Worm (Caenorhabditis elegans) whole organism, L4/young adult: ENCODE measurements around the gene Y39D8A.1.

Source experiments
- W03F9.2 ChIP-seq: fragments of 150-350 bp; optimal IDR thresholded peaks from 2 replicates; lab custom pipeline; 2014; ENCODE audit warnings: missing biosample characterization, missing genetic modification characterization
- dao-5 ChIP-seq: sonication (generic microtip); optimal IDR thresholded peaks from 2 replicates; lab custom pipeline; 2016; ENCODE audit warnings: missing genotype, missing genetic modification characterization, moderate library complexity, missing compliant biosample characterization
- him-1 ChIP-seq: sonication (generic microtip); optimal IDR thresholded peaks from 2 replicates; lab custom pipeline; 2016; ENCODE audit warnings: missing genotype, missing genetic modification reagents, missing genetic modification characterization, missing compliant biosample characterization

The Y39D8A.1 gene

ce11 chrV:449685-450084 lies 31.2 kb downstream of the Y39D8A.1 start, which contains the start of gene M02H5.8:
TSS of gene M02H5.8 (plus strand) at chrV:449981.
- TF ChIP-seq dao-5 (no peak), W03F9.2 (tag; lab: Kevin White, UChicago) (no peak), him-1 (tag; lab: Kevin White, UChicago) (no peak)

- TF ChIP-seq dao-5 (no peak), W03F9.2 (tag; lab: Kevin White, UChicago) (no peak), him-1 (tag; lab: Kevin White, UChicago) (no peak)
These were observed 32.4 kb downstream of the Y39D8A.1 start, which contains the start of gene nhr-123 for ce11 chrV:450757-451501. TSS of gene nhr-123 (plus strand) at chrV:451451.

ce11 chrV:453569-453968 lies 35.0 kb downstream of the Y39D8A.1 start, which contains the start of gene nhr-98:
TSS of gene nhr-98 (plus strand) at chrV:453869.
- TF ChIP-seq W03F9.2 (tag; lab: Kevin White, UChicago) (no peak), him-1 (tag; lab: Kevin White, UChicago) (no peak), dao-5 (no peak)

- no peak for TF ChIP-seq him-1 (tag; lab: Kevin White, UChicago)
- TF ChIP-seq W03F9.2 (tag; lab: Kevin White, UChicago): no peak
- no peak for TF ChIP-seq dao-5
These were observed 39.3 kb downstream of the Y39D8A.1 start for ce11 chrV:457839-458238.

ce11 chrV:459464-459863 lies 40.9 kb downstream of the Y39D8A.1 start, which contains the start of gene nhr-203:
TSS of gene nhr-203 (plus strand) at chrV:459795.
- no peak for TF ChIP-seq W03F9.2 (tag; lab: Kevin White, UChicago)
- no peak for TF ChIP-seq dao-5
- TF ChIP-seq him-1 (tag; lab: Kevin White, UChicago): no peak

ce11 chrV:462263-462662 lies 43.7 kb downstream of the Y39D8A.1 start, which contains the start of gene nhr-202:
TSS of gene nhr-202 (plus strand) at chrV:462588.
- TF ChIP-seq him-1 (tag; lab: Kevin White, UChicago) (no peak), dao-5 (no peak), W03F9.2 (tag; lab: Kevin White, UChicago) (no peak)

- TF ChIP-seq W03F9.2 (tag; lab: Kevin White, UChicago): no peak
- no peak for TF ChIP-seq dao-5
- TF ChIP-seq him-1 (tag; lab: Kevin White, UChicago): no peak
These were observed 46.3 kb downstream of the Y39D8A.1 start, which contains the start of gene nhr-201 for ce11 chrV:464800-465199. TSS of gene nhr-201 (plus strand) at chrV:464828.

- TF ChIP-seq W03F9.2 (tag; lab: Kevin White, UChicago) (no peak), him-1 (tag; lab: Kevin White, UChicago) (no peak), dao-5 (no peak)
These were observed 46.8 kb downstream of the Y39D8A.1 start for ce11 chrV:465355-465754.

ce11 chrV:467507-467906 lies 49.0 kb downstream of the Y39D8A.1 start:
- TF ChIP-seq W03F9.2 (tag; lab: Kevin White, UChicago) (no peak), him-1 (tag; lab: Kevin White, UChicago) (no peak), dao-5 (no peak)

ce11 chrV:468460-468859 lies 49.9 kb downstream of the Y39D8A.1 start, which contains the start of gene srbc-57:
TSS of gene srbc-57 (minus strand) at chrV:468560.
- no peak for TF ChIP-seq dao-5
- TF ChIP-seq him-1 (tag; lab: Kevin White, UChicago): no peak
- TF ChIP-seq W03F9.2 (tag; lab: Kevin White, UChicago): no peak
